Fruit fly (Drosophila melanogaster): ENCODE measurements around the gene CG5388.

Gene CG5388

dm6 chr3R:22340207-22340606 lies at the start of gene CG5388:
Gene CG5388 (minus strand): TSS chr3R:22340307.
- TF ChIP-seq Smox (GFP tag; optimal IDR thresholded peaks at IDR 0.05) (no peak), CG6163 (GFP tag; IDR thresholded peaks at IDR 0.05) (no peak), Eip93F (GFP tag; optimal IDR thresholded peaks at IDR 0.05) (no peak), dsx (GFP tag; optimal IDR thresholded peaks at IDR 0.05; ENCODE audit: poor library complexity, severe bottlenecking) (no peak)

- TF ChIP-seq Hr39 (GFP tag; optimal IDR thresholded peaks at IDR 0.05), result no peak
- no peak for TF ChIP-seq CG32006 (GFP tag; optimal IDR thresholded peaks at IDR 0.05)
- no peak for TF ChIP-seq svp (GFP tag)
- no peak for TF ChIP-seq Met (GFP tag; optimal IDR thresholded peaks at IDR 0.05)
- no peak for TF ChIP-seq Eip93F (GFP tag; optimal IDR thresholded peaks at IDR 0.05)
- no peak for TF ChIP-seq Ets96B (tag; optimal IDR thresholded peaks at IDR 0.05)
- no peak for TF ChIP-seq CG6276 (GFP tag; optimal IDR thresholded peaks at IDR 0.05)
- no peak for TF ChIP-seq CG1621 (tag; optimal IDR thresholded peaks at IDR 0.05)
- TF ChIP-seq Blimp-1 (GFP tag; optimal IDR thresholded peaks at IDR 0.05), result no peak
- TF ChIP-seq OdsH (GFP tag; optimal IDR thresholded peaks at IDR 0.05), result no peak
- TF ChIP-seq Sox102F (GFP tag; optimal IDR thresholded peaks at IDR 0.05), result no peak
- no peak for TF ChIP-seq CG3032 (tag; optimal IDR thresholded peaks at IDR 0.05)
Measured at dm6 chr3R:22389614-22390013, 49.5 kb upstream of the CG5388 start, which contains the start of the genes CAH8 and CG7059. Gene CAH8 (minus strand): TSS chr3R:22389714. Gene CG7059 (plus strand): TSS chr3R:22389780.

- no peak for TF ChIP-seq Sox102F (GFP tag; optimal IDR thresholded peaks at IDR 0.05)
- TF ChIP-seq salr (GFP tag; optimal IDR thresholded peaks at IDR 0.05), result no peak
- no peak for TF ChIP-seq Sox14 (GFP tag; optimal IDR thresholded peaks at IDR 0.05)
- no peak for TF ChIP-seq CG4318 (GFP tag; optimal IDR thresholded peaks at IDR 0.05)
- TF ChIP-seq CG3032 (tag; optimal IDR thresholded peaks at IDR 0.05), result no peak
- TF ChIP-seq CG6792 (GFP tag; optimal IDR thresholded peaks at IDR 0.05), result no peak
- no peak for TF ChIP-seq spab (GFP tag; optimal IDR thresholded peaks at IDR 0.05)
- no peak for TF ChIP-seq Hr38 (GFP tag; optimal IDR thresholded peaks at IDR 0.05)
- TF ChIP-seq CG1621 (tag; optimal IDR thresholded peaks at IDR 0.05), result no peak
- no peak for TF ChIP-seq dac (GFP tag; optimal IDR thresholded peaks at IDR 0.05)
- no peak for TF ChIP-seq Lpt (GFP tag; optimal IDR thresholded peaks at IDR 0.05)
- TF ChIP-seq CG34406 (GFP tag; optimal IDR thresholded peaks at IDR 0.05), result no peak
- TF ChIP-seq fd59A (GFP tag; optimal IDR thresholded peaks at IDR 0.05), result no peak
- no peak for TF ChIP-seq Ets21C (GFP tag; optimal IDR thresholded peaks at IDR 0.05)
- TF ChIP-seq svp (GFP tag), result no peak
- no peak for TF ChIP-seq Ets96B (tag; optimal IDR thresholded peaks at IDR 0.05)
- TF ChIP-seq Hr39 (GFP tag; optimal IDR thresholded peaks at IDR 0.05), result no peak
- no peak for TF ChIP-seq Sox15 (GFP tag; optimal IDR thresholded peaks at IDR 0.05)
- no peak for TF ChIP-seq Eip75B (GFP tag; optimal IDR thresholded peaks at IDR 0.05)
Measured at dm6 chr3R:22381735-22382134, 41.6 kb upstream of the CG5388 start, which contains the start of gene Gpdh3. Gene Gpdh3 (plus strand): TSS chr3R:22382035.

dm6 chr3R:22381077-22381476 lies 41.0 kb upstream of the CG5388 start, which contains the start of gene CG43342:
Gene CG43342 (plus strand): TSS chr3R:22381340.
- peak; percentile 64 for TF ChIP-seq fkh (GFP tag; optimal IDR thresholded peaks at IDR 0.05)
- no peak for TF ChIP-seq CG3032 (tag; optimal IDR thresholded peaks at IDR 0.05)

dm6 chr3R:22379942-22380341 lies 39.8 kb upstream of the CG5388 start, which contains the start of gene CG34149:
Gene CG34149 (plus strand): TSS chr3R:22380128.
- TF ChIP-seq fkh (GFP tag; optimal IDR thresholded peaks at IDR 0.05) (peak; percentile 82), CG11902 (GFP tag; optimal IDR thresholded peaks at IDR 0.05) (no peak)

- TF ChIP-seq CG8119 (GFP tag; IDR thresholded peaks at IDR 0.05) (no peak), CG1621 (tag; optimal IDR thresholded peaks at IDR 0.05) (no peak), dac (GFP tag; optimal IDR thresholded peaks at IDR 0.05) (no peak)
Measured at dm6 chr3R:22375674-22376073, 35.6 kb upstream of the CG5388 start, which contains the start of gene CG18596. Gene CG18596 (plus strand): TSS chr3R:22375923.

Measured in whole organism, prepupa.